Worm (Caenorhabditis elegans): ENCODE data around the gene acdh-8.

ce11 chrII:5806563-5806962 lies 12.3 kb downstream of the acdh-8 start:
- TF ChIP-seq che-1 (tag; optimal IDR thresholded peaks at IDR 0.05) (no peak), ceh-48 (tag; optimal IDR thresholded peaks at IDR 0.05) (no peak), ceh-22 (tag; optimal IDR thresholded peaks at IDR 0.05) (no peak), eyg-1 (tag; optimal IDR thresholded peaks at IDR 0.05) (no peak), rnt-1 (tag; optimal IDR thresholded peaks at IDR 0.05) (no peak), pha-4 (tag; optimal IDR thresholded peaks at IDR 0.05) (no peak), pat-9 (tag; optimal IDR thresholded peaks at IDR 0.05) (no peak), ttx-3 (tag; optimal IDR thresholded peaks at IDR 0.05) (no peak), fkh-10 (GFP tag; optimal IDR thresholded peaks at IDR 0.05) (no peak)
